Worm (Caenorhabditis elegans): Measurements from ENCODE around the gene bbs-5.

DNA sequence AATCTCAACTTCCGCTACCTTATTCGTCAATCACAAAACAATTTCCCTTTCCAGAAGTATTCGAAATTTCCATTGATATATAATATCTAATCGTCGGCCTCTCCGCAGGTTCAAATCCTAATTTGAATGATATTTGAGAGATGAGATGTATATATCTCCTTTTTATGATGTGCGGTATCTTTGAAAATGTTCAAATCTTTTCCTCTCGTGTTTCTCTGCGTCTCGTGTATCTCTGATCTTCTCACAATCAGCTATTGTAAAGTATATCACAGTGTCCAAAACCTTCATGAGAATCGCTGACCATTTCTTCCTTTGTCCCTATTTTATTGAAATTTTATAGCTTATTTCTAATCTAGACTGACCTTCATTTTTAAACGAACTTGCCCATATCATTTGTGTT is 28.2 kb upstream of the bbs-5 start:
- TF ChIP-seq him-1 (tag; optimal IDR thresholded peaks at IDR 0.05) (no peak), dao-5 (tag; optimal IDR thresholded peaks at IDR 0.05) (no peak)

Measured in whole organism, L4/young adult.